Fruit fly (Drosophila melanogaster) whole organism, embryonic: Measurements from ENCODE around the gene E23.

ENCODE experiments used
- Abd-B ChIP-seq: fragments of 200-800 bp; sonication (Bioruptor generic); optimal IDR thresholded peaks from 2 replicates; lab custom pipeline; 2018; ENCODE audit warnings: missing biosample characterization, mild to moderate bottlenecking, missing genetic modification characterization, moderate library complexity
- Bgb ChIP-seq: fragments of 200-800 bp; sonication (Bioruptor generic); IDR thresholded peaks from 2 replicates; pipeline ENCODE4 v1.3.6; 2022; ENCODE audit warnings: missing biosample characterization, missing genetic modification characterization; ENCODE audit not compliant: partially characterized antibody
- CG1024 ChIP-seq: fragments of 200-800 bp; sonication (Bioruptor generic); IDR thresholded peaks from 2 replicates; pipeline ENCODE4 v1.3.6; 2022; ENCODE audit warnings: missing biosample characterization, missing genetic modification characterization
- CG11456 ChIP-seq: fragments of 200-800 bp; sonication (Bioruptor generic); IDR thresholded peaks from 3 replicates; pipeline ENCODE4 v1.3.6; 2022; ENCODE audit warnings: missing biosample characterization, missing genetic modification characterization
- CG12071 ChIP-seq: fragments of 200-800 bp; sonication (Bioruptor generic); optimal IDR thresholded peaks from 3 replicates; lab custom pipeline; 2018; ENCODE audit warnings: missing biosample characterization, mild to moderate bottlenecking, missing genetic modification characterization
- CG12104 ChIP-seq: fragments of 200-800 bp; sonication (Bioruptor generic); optimal IDR thresholded peaks from 3 replicates; lab custom pipeline; 2016; ENCODE audit warnings: missing biosample characterization, missing genetic modification characterization
- CG14965 ChIP-seq: fragments of 200-800 bp; sonication (Bioruptor generic); optimal IDR thresholded peaks from 2 replicates; lab custom pipeline; 2016; ENCODE audit warnings: missing biosample characterization, missing genetic modification characterization, borderline replicate concordance
- CG15479 ChIP-seq: fragments of 200-800 bp; sonication (Bioruptor generic); optimal IDR thresholded peaks from 3 replicates; lab custom pipeline; 2019; ENCODE audit warnings: missing biosample characterization, mild to moderate bottlenecking, missing genetic modification characterization, moderate library complexity
- CG17186 ChIP-seq: fragments of 200-800 bp; sonication (Bioruptor generic); optimal IDR thresholded peaks from 3 replicates; lab custom pipeline; 2017; ENCODE audit warnings: missing biosample characterization, missing genetic modification reagents, missing genetic modification characterization
- CG17361 ChIP-seq: fragments of 200-800 bp; sonication (Bioruptor generic); IDR thresholded peaks from 3 replicates; pipeline ENCODE4 v1.3.6; 2022; ENCODE audit warnings: missing biosample characterization, missing genetic modification characterization
- CG17829 ChIP-seq: fragments of 200-800 bp; optimal IDR thresholded peaks from 2 replicates; lab custom pipeline; 2019; ENCODE audit warnings: missing biosample characterization, mild to moderate bottlenecking, missing genetic modification characterization, moderate library complexity
- CG18011 ChIP-seq: fragments of 200-800 bp; sonication (Bioruptor generic); optimal IDR thresholded peaks from 2 replicates; lab custom pipeline; 2017; ENCODE audit warnings: missing biosample characterization, missing genetic modification characterization, mild to moderate bottlenecking, moderate library complexity, missing genotype
- CG2678 ChIP-seq: fragments of 200-800 bp; sonication (Bioruptor generic); optimal IDR thresholded peaks from 3 replicates; lab custom pipeline; 2019; ENCODE audit warnings: missing biosample characterization, mild to moderate bottlenecking, missing genetic modification characterization, moderate library complexity
- CG30020 ChIP-seq: fragments of 200-800 bp; optimal IDR thresholded peaks from 2 replicates; lab custom pipeline; 2019; ENCODE audit warnings: missing biosample characterization, mild to moderate bottlenecking, missing genetic modification characterization, moderate library complexity
- CG31365 ChIP-seq: fragments of 200-800 bp; sonication (Bioruptor generic); optimal IDR thresholded peaks from 2 replicates; lab custom pipeline; 2018; ENCODE audit warnings: missing biosample characterization, mild to moderate bottlenecking, missing genetic modification characterization
- CG32767 ChIP-seq: fragments of 200-800 bp; sonication (Bioruptor generic); IDR thresholded peaks from 2 replicates; pipeline ENCODE4 v1.3.6; 2022; ENCODE audit warnings: missing biosample characterization, missing genetic modification characterization
- CG6791 ChIP-seq: fragments of 200-800 bp; sonication (Bioruptor generic); IDR thresholded peaks from 3 replicates; pipeline ENCODE4 v1.3.6; 2022; ENCODE audit warnings: missing biosample characterization, missing genetic modification characterization; ENCODE audit not compliant: partially characterized antibody
- CG7556 ChIP-seq: fragments of 200-800 bp; sonication (Bioruptor generic); optimal IDR thresholded peaks from 2 replicates; lab custom pipeline; 2017; ENCODE audit warnings: missing biosample characterization, mild to moderate bottlenecking, missing genetic modification characterization
- CG8089 ChIP-seq: fragments of 200-800 bp; sonication (Bioruptor generic); optimal IDR thresholded peaks from 3 replicates; lab custom pipeline; 2016; ENCODE audit warnings: missing biosample characterization, missing genetic modification characterization
- CG9876 ChIP-seq: fragments of 200-800 bp; sonication (Bioruptor generic); optimal IDR thresholded peaks from 2 replicates; lab custom pipeline; 2016; ENCODE audit warnings: missing biosample characterization, missing genetic modification characterization
- Camta ChIP-seq: fragments of 200-800 bp; sonication (Bioruptor generic); optimal IDR thresholded peaks from 2 replicates; lab custom pipeline; 2016; ENCODE audit warnings: missing biosample characterization, missing genetic modification characterization
- CoRest ChIP-seq: fragments of 200-800 bp; sonication (Bioruptor generic); optimal IDR thresholded peaks from 3 replicates; lab custom pipeline; 2018; ENCODE audit warnings: missing biosample characterization, mild to moderate bottlenecking, missing genetic modification characterization, moderate library complexity
- Dad ChIP-seq: fragments of 200-800 bp; sonication (Bioruptor generic); optimal IDR thresholded peaks from 3 replicates; lab custom pipeline; 2016; ENCODE audit warnings: missing biosample characterization, missing genetic modification characterization
- Dbx ChIP-seq: fragments of 200-800 bp; sonication (Bioruptor generic); IDR thresholded peaks from 3 replicates; pipeline ENCODE4 v1.3.6; 2022; ENCODE audit warnings: missing biosample characterization, missing genetic modification characterization
- ERR ChIP-seq: fragments of 200-800 bp; sonication (Bioruptor generic); optimal IDR thresholded peaks from 2 replicates; lab custom pipeline; 2016; ENCODE audit warnings: missing biosample characterization, missing genetic modification characterization
- Fer3 ChIP-seq: fragments of 200-800 bp; sonication (Bioruptor generic); optimal IDR thresholded peaks from 2 replicates; lab custom pipeline; 2018; ENCODE audit warnings: missing biosample characterization, mild to moderate bottlenecking, missing genetic modification characterization, moderate library complexity
- HHEX ChIP-seq: fragments of 200-800 bp; sonication (Bioruptor generic); optimal IDR thresholded peaks from 3 replicates; lab custom pipeline; 2017; ENCODE audit warnings: missing biosample characterization, mild to moderate bottlenecking, missing genetic modification characterization, missing genetic modification reagents
- Hmx ChIP-seq: fragments of 200-800 bp; sonication (Bioruptor generic); optimal IDR thresholded peaks from 2 replicates; lab custom pipeline; 2016; ENCODE audit warnings: missing biosample characterization, missing genetic modification characterization
- Hsf ChIP-seq: fragments of 200-800 bp; sonication (Bioruptor generic); optimal IDR thresholded peaks from 3 replicates; lab custom pipeline; 2016; ENCODE audit warnings: missing biosample characterization, missing genetic modification characterization
- MTF-1 ChIP-seq: fragments of 200-800 bp; sonication (Bioruptor generic); optimal IDR thresholded peaks from 2 replicates; lab custom pipeline; 2018; ENCODE audit warnings: missing biosample characterization, mild to moderate bottlenecking, missing genetic modification characterization, borderline replicate concordance
- Sry-δ ChIP-seq: fragments of 200-800 bp; sonication (Bioruptor generic); optimal IDR thresholded peaks from 2 replicates; lab custom pipeline; 2016; ENCODE audit warnings: missing biosample characterization, missing genetic modification characterization
- Ssrp ChIP-seq: fragments of 200-800 bp; sonication (Bioruptor generic); optimal IDR thresholded peaks from 2 replicates; lab custom pipeline; 2018; ENCODE audit warnings: missing biosample characterization, mild to moderate bottlenecking, missing genetic modification characterization, moderate library complexity
- Usf ChIP-seq: fragments of 200-800 bp; sonication (Bioruptor generic); optimal IDR thresholded peaks from 2 replicates; lab custom pipeline; 2017; ENCODE audit warnings: missing genotype, missing biosample characterization, missing genetic modification characterization
- Xbp1 ChIP-seq: fragments of 200-800 bp; sonication (Bioruptor generic); optimal IDR thresholded peaks from 3 replicates; lab custom pipeline; 2016; ENCODE audit warnings: missing biosample characterization, mild to moderate bottlenecking, missing genetic modification characterization
- az2 ChIP-seq: fragments of 200-800 bp; sonication (Bioruptor generic); optimal IDR thresholded peaks from 3 replicates; lab custom pipeline; 2016; ENCODE audit warnings: missing biosample characterization, missing genetic modification characterization
- bowl ChIP-seq: fragments of 200-800 bp; sonication (Bioruptor generic); IDR thresholded peaks from 2 replicates; pipeline ENCODE4 v1.3.6; 2022; ENCODE audit warnings: missing biosample characterization, missing genetic modification characterization
- crc ChIP-seq: fragments of 200-800 bp; sonication (Bioruptor generic); optimal IDR thresholded peaks from 2 replicates; lab custom pipeline; 2016; ENCODE audit warnings: missing biosample characterization, missing genetic modification characterization
- exex ChIP-seq: fragments of 200-800 bp; sonication (Bioruptor generic); optimal IDR thresholded peaks from 4 replicates; lab custom pipeline; 2018; ENCODE audit warnings: missing biosample characterization, mild to moderate bottlenecking, missing genetic modification characterization, moderate library complexity
- jigr1 ChIP-seq: fragments of 200-800 bp; sonication (Bioruptor generic); IDR thresholded peaks from 3 replicates; pipeline ENCODE4 v1.3.6; 2022; ENCODE audit warnings: missing biosample characterization, missing genetic modification characterization
- lbe ChIP-seq: fragments of 200-800 bp; sonication (Bioruptor generic); optimal IDR thresholded peaks from 2 replicates; lab custom pipeline; 2016; ENCODE audit warnings: missing biosample characterization, mild to moderate bottlenecking, missing genetic modification characterization
- lov ChIP-seq, 2 experiments: fragments of 200-800 bp in 1 of 2; fragments of >200 bp in 1 of 2; sonication (Bioruptor generic) in 1 of 2; IDR thresholded peaks in 1 of 2; optimal IDR thresholded peaks in 1 of 2; 2 replicates in 1 of 2; 3 replicates in 1 of 2; pipeline versions ENCODE4 v1.3.6 to Lab custom; 2017 to 2022; ENCODE audit warnings: missing biosample characterization in 1 of 2, missing genetic modification characterization in 1 of 2
- maf-S ChIP-seq: fragments of 200-800 bp; sonication (Bioruptor generic); optimal IDR thresholded peaks from 2 replicates; lab custom pipeline; 2016; ENCODE audit warnings: missing biosample characterization, missing genetic modification characterization
- pnt ChIP-seq: fragments of 200-800 bp; sonication (Bioruptor generic); optimal IDR thresholded peaks from 3 replicates; lab custom pipeline; 2016; ENCODE audit warnings: missing biosample characterization, missing genetic modification characterization
- stwl ChIP-seq: fragments of 200-800 bp; sonication (Bioruptor generic); optimal IDR thresholded peaks from 3 replicates; lab custom pipeline; 2018; ENCODE audit warnings: missing biosample characterization, mild to moderate bottlenecking, missing genetic modification characterization, moderate library complexity
- trh ChIP-seq: fragments of 200-800 bp; sonication (Bioruptor generic); optimal IDR thresholded peaks from 2 replicates; lab custom pipeline; 2016; ENCODE audit warnings: missing biosample characterization, missing genetic modification characterization
- unc-4 ChIP-seq: fragments of 200-800 bp; sonication (Bioruptor generic); IDR thresholded peaks from 2 replicates; pipeline ENCODE4 v1.3.6; 2022; ENCODE audit warnings: missing biosample characterization, missing genetic modification characterization; ENCODE audit not compliant: partially characterized antibody
- usp ChIP-seq: fragments of >200 bp; optimal IDR thresholded peaks from 2 replicates; lab custom pipeline; 2017; ENCODE audit warnings: missing biosample characterization, missing genetic modification characterization
- vvl ChIP-seq: fragments of 200-800 bp; sonication (Bioruptor generic); IDR thresholded peaks from 2 replicates; pipeline ENCODE4 v1.3.6; 2022; ENCODE audit warnings: missing biosample characterization, missing genetic modification characterization
- zen2 ChIP-seq: fragments of 200-800 bp; sonication (Bioruptor generic); IDR thresholded peaks from 3 replicates; pipeline ENCODE4 v1.3.6; 2022; ENCODE audit warnings: missing biosample characterization, missing genetic modification characterization; ENCODE audit not compliant: partially characterized antibody

Gene E23

dm6 chr2L:3338566-3339215 is 15.9 kb downstream of the E23 start (continued):
- peak; percentile 81 for TF ChIP-seq trh (GFP tag; lab: Kevin White, UChicago)
- TF ChIP-seq exex (tag; lab: Kevin White, UChicago) = no peak
- TF ChIP-seq CG32767 (GFP tag; lab: Robert Waterston, UW) = peak; percentile 63; the same call in 1 of the 2 replicates
- TF ChIP-seq vvl (GFP tag; lab: Robert Waterston, UW) = peak; percentile 90
- no peak for TF ChIP-seq CG6791 (GFP tag; lab: Robert Waterston, UW)
- TF ChIP-seq stwl (tag; lab: Kevin White, UChicago) = peak; percentile 9
- TF ChIP-seq CG9876 = peak; percentile 45
- peak; percentile 88; the same call in 2 of the 3 replicates for TF ChIP-seq CG17361
- TF ChIP-seq Dad (GFP tag; lab: Kevin White, UChicago) = peak; percentile 56
- TF ChIP-seq Hmx (GFP tag; lab: Kevin White, UChicago) = no peak
- TF ChIP-seq unc-4 (GFP tag; lab: Robert Waterston, UW) = no peak
- peak; percentile 89 for TF ChIP-seq pnt (GFP tag; lab: Kevin White, UChicago)
- TF ChIP-seq jigr1 (GFP tag; lab: Robert Waterston, UW) = peak; percentile 70; the same call in 2 of the 3 replicates
- no peak for TF ChIP-seq CG30020 (tag; lab: Kevin White, UChicago)
- TF ChIP-seq Usf (GFP tag; lab: Kevin White, UChicago) = peak; percentile 9
- TF ChIP-seq zen2 (GFP tag; lab: Robert Waterston, UW) = no peak
- no peak for TF ChIP-seq usp
- TF ChIP-seq CG31365 (tag; lab: Kevin White, UChicago) = peak; percentile 44
- TF ChIP-seq CG17186 (GFP tag; lab: Kevin White, UChicago) = peak; percentile 58
- no peak for TF ChIP-seq bowl
- TF ChIP-seq az2 = peak; percentile 92
- peak; percentile 80 for TF ChIP-seq Hsf
- TF ChIP-seq ERR (GFP tag; lab: Kevin White, UChicago) = peak; percentile 33
- peak; percentile 78 for TF ChIP-seq Ssrp (tag; lab: Kevin White, UChicago)
- TF ChIP-seq MTF-1 (GFP tag; lab: Kevin White, UChicago) = peak; percentile 23
- peak; percentile 87 for TF ChIP-seq Camta
- TF ChIP-seq crc = peak; percentile 82
- TF ChIP-seq CG17829 (tag; lab: Kevin White, UChicago) = peak; percentile 87
- TF ChIP-seq CG14965 (GFP tag; lab: Kevin White, UChicago) = peak; percentile 7
- TF ChIP-seq Sry-δ (GFP tag; lab: Kevin White, UChicago) = no peak
- TF ChIP-seq CoRest (tag; lab: Kevin White, UChicago) = peak; percentile 73
- no peak for TF ChIP-seq Bgb (GFP tag; lab: Robert Waterston, UW)
- TF ChIP-seq CG1024 (GFP tag; lab: Robert Waterston, UW) = peak; percentile 73
- TF ChIP-seq Xbp1 (GFP tag; lab: Kevin White, UChicago) = peak; percentile 80
- TF ChIP-seq Abd-B (GFP tag; lab: Kevin White, UChicago) = peak; percentile 85
- TF ChIP-seq CG8089 (GFP tag; lab: Kevin White, UChicago) = peak; percentile 90
- peak; percentile 64 for TF ChIP-seq CG7556 (GFP tag; lab: Kevin White, UChicago)
- TF ChIP-seq Dbx = no peak

dm6 chr2L:3332514-3332913 is 22.1 kb downstream of the E23 start, which contains the start of gene CG15408:
TSS of gene CG15408 (plus strand) at chr2L:3332814.
- TF ChIP-seq CG18011 (no peak), jigr1 (GFP tag; lab: Robert Waterston, UW) (no peak), maf-S (no peak), CG12071 (GFP tag; lab: Kevin White, UChicago) (no peak), CG11456 (no peak), CG17186 (GFP tag; lab: Kevin White, UChicago) (no peak), CG12104 (no peak), CG15479 (GFP tag; lab: Kevin White, UChicago) (no peak), CG2678 (tag; lab: Kevin White, UChicago) (no peak), Fer3 (tag; lab: Kevin White, UChicago) (no peak), lbe (no peak), vvl (GFP tag; lab: Robert Waterston, UW) (no peak), HHEX (GFP tag; lab: Kevin White, UChicago) (no peak), lov (optimal IDR thresholded peaks at IDR 0.05; lab: Kevin White, UChicago) (no peak), lov (GFP tag; IDR thresholded peaks at IDR 0.05; lab: Robert Waterston, UW) (no peak)
